Worm (Caenorhabditis elegans): ENCODE results near the gene rrp-1.

The rrp-1 gene

ce11 chrIV:10006792-10007191, 24.7 kb upstream of the rrp-1 start, which contains the start of gene C47E12.13:
TSS of gene C47E12.13 (minus strand) at chrIV:10006892.
- TF ChIP-seq B0336.3 (GFP tag; IDR thresholded peaks at IDR 0.05) (no peak), cebp-1 (GFP tag; IDR thresholded peaks at IDR 0.05) (no peak), cebp-1 (tag; optimal IDR thresholded peaks at IDR 0.05) (no peak), snpc-1.1 (tag; optimal IDR thresholded peaks at IDR 0.05; ENCODE audit: insufficient read depth) (no peak), K12H6.12 (tag; optimal IDR thresholded peaks at IDR 0.05) (no peak), C17E4.6 (GFP tag; IDR thresholded peaks at IDR 0.05) (no peak), Y95B8A.8 (GFP tag; IDR thresholded peaks at IDR 0.05) (no peak), lin-54 (GFP tag; optimal IDR thresholded peaks at IDR 0.05) (no peak), F57A8.1 (GFP tag; optimal IDR thresholded peaks at IDR 0.05) (no peak), unc-130 (GFP tag; optimal IDR thresholded peaks at IDR 0.05) (no peak), ztf-18 (tag; optimal IDR thresholded peaks at IDR 0.05) (no peak), sea-2 (GFP tag; IDR thresholded peaks at IDR 0.05) (no peak), B0035.1 (tag; optimal IDR thresholded peaks at IDR 0.05) (no peak), ceh-40 (GFP tag; IDR thresholded peaks at IDR 0.05) (no peak), ets-4 (GFP tag; optimal IDR thresholded peaks at IDR 0.05) (no peak), F52B5.7 (tag; optimal IDR thresholded peaks at IDR 0.05) (no peak), ztf-6 (GFP tag; IDR thresholded peaks at IDR 0.05) (no peak), bed-1 (GFP tag; IDR thresholded peaks at IDR 0.05) (no peak), mes-4 (tag; optimal IDR thresholded peaks at IDR 0.05) (no peak), sdz-38 (tag; optimal IDR thresholded peaks at IDR 0.05) (no peak)

ce11 chrIV:10003372-10003771, 21.3 kb upstream of the rrp-1 start, which contains the start of the genes C47E12.2 and sars-1:
TSS of gene C47E12.2 (minus strand) at chrIV:10003502.
TSS of gene sars-1 (plus strand) at chrIV:10003726.
- TF ChIP-seq F57A8.1 (GFP tag; optimal IDR thresholded peaks at IDR 0.05) (no peak), cebp-1 (GFP tag; IDR thresholded peaks at IDR 0.05) (no peak; the same call in 1 of the 2 replicates), cebp-1 (tag; optimal IDR thresholded peaks at IDR 0.05) (peak; percentile 73), lsl-1 (GFP tag; optimal IDR thresholded peaks at IDR 0.05) (peak; percentile 51), ztf-18 (tag; optimal IDR thresholded peaks at IDR 0.05) (no peak), attf-6 (GFP tag; IDR thresholded peaks at IDR 0.05) (no peak), snpc-4 (GFP tag; optimal IDR thresholded peaks at IDR 0.05) (no peak), snpc-4 (tag; optimal IDR thresholded peaks at IDR 0.05) (peak in 1 of 4 experiments; percentile 16)

ce11 chrIV:10001748-10002147, 19.7 kb upstream of the rrp-1 start, which contains the start of gene C47E12.3:
TSS of gene C47E12.3 (minus strand) at chrIV:10001848.
- TF ChIP-seq hlh-26 (GFP tag; conservative IDR thresholded peaks at IDR 0.05) (no peak), ztf-18 (tag; optimal IDR thresholded peaks at IDR 0.05) (no peak), ceh-79 (tag; optimal IDR thresholded peaks at IDR 0.05) (no peak), egl-18 (GFP tag; IDR thresholded peaks at IDR 0.05) (no peak), K12H6.12 (tag; optimal IDR thresholded peaks at IDR 0.05) (no peak), gei-17 (GFP tag; optimal IDR thresholded peaks at IDR 0.05) (no peak), ceh-27 (GFP tag; optimal IDR thresholded peaks at IDR 0.05) (no peak), tlf-1 (GFP tag; optimal IDR thresholded peaks at IDR 0.05) (no peak), fkh-3 (tag; optimal IDR thresholded peaks at IDR 0.05) (no peak), tbx-9 (tag; optimal IDR thresholded peaks at IDR 0.05; ENCODE audit: borderline replicate concordance) (no peak)

DNA sequence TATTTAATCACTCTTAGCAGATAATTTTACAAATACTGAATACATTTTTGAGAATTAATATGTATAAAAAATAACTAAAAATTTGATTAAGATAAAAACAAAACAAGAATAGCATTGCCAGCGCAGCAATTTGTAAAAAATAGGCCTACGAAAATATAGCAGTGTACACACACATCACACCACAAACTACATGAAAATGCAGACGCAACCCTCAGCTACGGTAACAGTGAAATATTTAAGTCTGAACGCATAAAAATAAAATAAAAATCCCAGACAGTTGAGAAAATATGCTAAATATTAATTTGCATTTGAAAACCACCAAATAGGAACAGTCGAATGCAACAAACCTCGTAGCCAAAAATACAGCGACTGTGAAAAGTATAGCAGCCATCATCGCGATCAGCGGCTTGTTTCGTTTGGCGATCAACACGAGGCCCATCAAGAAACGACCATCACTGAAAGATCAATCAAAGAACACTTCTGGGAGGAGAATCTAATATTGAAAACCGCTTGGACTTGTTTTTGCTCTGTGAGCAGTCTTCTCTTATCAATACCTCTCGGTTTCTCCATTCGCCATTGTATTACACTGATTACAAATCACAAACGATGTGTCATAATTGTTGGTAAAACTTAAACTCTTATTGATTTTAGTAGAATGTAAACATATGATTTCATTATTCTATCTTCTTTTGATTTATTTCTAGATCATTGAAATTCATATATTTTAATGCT, 16.6 kb upstream of the rrp-1 start, which contains the start of gene pyp-1:
Gene pyp-1, minus strand, starts transcription at position 439 of the 732 bp plus-strand sequence.
- peak; percentile 17 for TF ChIP-seq F23B12.7 (tag; optimal IDR thresholded peaks at IDR 0.05; ENCODE audit: insufficient read depth)
- TF ChIP-seq tbp1 (GFP tag; optimal IDR thresholded peaks at IDR 0.05), result no peak
- TF ChIP-seq K12H6.12 (tag; optimal IDR thresholded peaks at IDR 0.05), result peak; percentile 7
- TF ChIP-seq D2030.7 (GFP tag; IDR thresholded peaks at IDR 0.05), result 0 out of 2 replicates have a peak, but pooled peaks have one; percentile 19
- TF ChIP-seq F33H1.4 (GFP tag; IDR thresholded peaks at IDR 0.05), result peak; percentile 46; the same call in 1 of the 2 replicates
- TF ChIP-seq K11D2.4 (GFP tag; IDR thresholded peaks at IDR 0.05), result no peak
- no peak for TF ChIP-seq B0035.1 (tag; optimal IDR thresholded peaks at IDR 0.05)
- 0 out of 2 replicates have a peak, but pooled peaks have one; percentile 24 for TF ChIP-seq rcor-1 (GFP tag; IDR thresholded peaks at IDR 0.05)
- peak; percentile 27 for TF ChIP-seq efl-1 (GFP tag; optimal IDR thresholded peaks at IDR 0.05)
- peak in 1 of 3 experiments; percentile 31 for TF ChIP-seq lin-35 (GFP tag; optimal IDR thresholded peaks at IDR 0.05)
- no peak for TF ChIP-seq let-607 (tag; optimal IDR thresholded peaks at IDR 0.05)
- peak; percentile 8 for TF ChIP-seq F49E8.2 (tag; optimal IDR thresholded peaks at IDR 0.05; ENCODE audit: insufficient read depth)
- TF ChIP-seq aptf-3 (GFP tag; IDR thresholded peaks at IDR 0.05), result no peak
